Worm (Caenorhabditis elegans): ENCODE data around the gene gspd-1.

- TF ChIP-seq mep-1 (tag; optimal IDR thresholded peaks at IDR 0.05): no peak
- TF ChIP-seq lim-7 (GFP tag; IDR thresholded peaks at IDR 0.05): no peak
- TF ChIP-seq mdl-1 (tag; optimal IDR thresholded peaks at IDR 0.05): peak in 1 of 2 experiments; percentile 58
- no peak for TF ChIP-seq daf-12 (tag; optimal IDR thresholded peaks at IDR 0.05)
- no peak for TF ChIP-seq snpc-4 (tag; optimal IDR thresholded peaks at IDR 0.05)
- no peak for TF ChIP-seq ama-1 (optimal IDR thresholded peaks at IDR 0.05)
- TF ChIP-seq unc-39 (tag; optimal IDR thresholded peaks at IDR 0.05): no peak
Observed at ce11 chrIV:11284102-11284531, 33.1 kb upstream of the gspd-1 start.
